Fruit fly (Drosophila melanogaster): ENCODE measurements around the gene Grip71.

Gene Grip71

dm6 chr2L:18694724-18695105, 13.9 kb upstream of the Grip71 start (continued):
- TF ChIP-seq CG18011 (GFP tag; optimal IDR thresholded peaks at IDR 0.05) (no peak), D19A (tag; optimal IDR thresholded peaks at IDR 0.05) (no peak), sna (GFP tag; IDR thresholded peaks at IDR 0.05; ENCODE audit: partially characterized antibody) (no peak), crol (GFP tag; IDR thresholded peaks at IDR 0.05) (no peak), pita (GFP tag; optimal IDR thresholded peaks at IDR 0.05) (no peak), CG9797 (GFP tag; optimal IDR thresholded peaks at IDR 0.05) (no peak), MBD-R2 (GFP tag; IDR thresholded peaks at IDR 0.05) (no peak), CG5953 (GFP tag; IDR thresholded peaks at IDR 0.05) (no peak), C15 (GFP tag; IDR thresholded peaks at IDR 0.05) (no peak), CG9215 (GFP tag; IDR thresholded peaks at IDR 0.05) (no peak), CG10543 (GFP tag; optimal IDR thresholded peaks at IDR 0.05) (no peak), gem (tag; optimal IDR thresholded peaks at IDR 0.05) (peak; percentile 76), ewg (GFP tag; optimal IDR thresholded peaks at IDR 0.05) (no peak), gce (GFP tag; IDR thresholded peaks at IDR 0.05) (no peak), CG12071 (GFP tag; optimal IDR thresholded peaks at IDR 0.05) (no peak), so (GFP tag; IDR thresholded peaks at IDR 0.05) (no peak), CG16863 (GFP tag; optimal IDR thresholded peaks at IDR 0.05) (peak; percentile 38), fd64A (GFP tag; optimal IDR thresholded peaks at IDR 0.05) (no peak), CG5180 (GFP tag; optimal IDR thresholded peaks at IDR 0.05) (no peak), gsb (GFP tag; IDR thresholded peaks at IDR 0.05) (no peak), tup (GFP tag; optimal IDR thresholded peaks at IDR 0.05) (no peak), Side (GFP tag; optimal IDR thresholded peaks at IDR 0.05) (no peak), CG7556 (GFP tag; optimal IDR thresholded peaks at IDR 0.05) (peak; percentile 24), E2f1 (GFP tag; IDR thresholded peaks at IDR 0.05) (no peak), CG14860 (GFP tag; IDR thresholded peaks at IDR 0.05; ENCODE audit: partially characterized antibody) (no peak), Lpt (GFP tag; optimal IDR thresholded peaks at IDR 0.05) (no peak), CG9727 (GFP tag; optimal IDR thresholded peaks at IDR 0.05) (no peak), Meics (GFP tag; optimal IDR thresholded peaks at IDR 0.05) (no peak), odd (GFP tag; optimal IDR thresholded peaks at IDR 0.05) (no peak), CG3847 (GFP tag; IDR thresholded peaks at IDR 0.05) (peak; percentile 40), ci (GFP tag; IDR thresholded peaks at IDR 0.05) (0 out of 3 replicates have a peak, but pooled peaks have one; percentile 39), z (GFP tag; IDR thresholded peaks at IDR 0.05) (no peak), CG14667 (GFP tag; IDR thresholded peaks at IDR 0.05) (0 out of 2 replicates have a peak, but pooled peaks have one; percentile 16), dpn (GFP tag; optimal IDR thresholded peaks at IDR 0.05) (peak in 1 of 2 experiments; percentile 31), CG16815 (GFP tag; optimal IDR thresholded peaks at IDR 0.05) (no peak), ash1 (GFP tag; optimal IDR thresholded peaks at IDR 0.05) (no peak), CG10565 (GFP tag; optimal IDR thresholded peaks at IDR 0.05) (no peak), sug (tag; optimal IDR thresholded peaks at IDR 0.05) (no peak), CG17361 (GFP tag; IDR thresholded peaks at IDR 0.05) (no peak; the same call in 2 of the 3 replicates), pzg (GFP tag; optimal IDR thresholded peaks at IDR 0.05) (no peak), hth (optimal IDR thresholded peaks at IDR 0.05) (no peak), CG12236 (GFP tag; optimal IDR thresholded peaks at IDR 0.05) (no peak), Ptx1 (GFP tag; IDR thresholded peaks at IDR 0.05) (peak; percentile 69), gfzf (GFP tag; optimal IDR thresholded peaks at IDR 0.05) (no peak), gcm (GFP tag; optimal IDR thresholded peaks at IDR 0.05) (no peak), CG6254 (GFP tag; optimal IDR thresholded peaks at IDR 0.05) (no peak), pan (optimal IDR thresholded peaks at IDR 0.05) (no peak), pan (GFP tag; optimal IDR thresholded peaks at IDR 0.05 in 1 of 2, IDR thresholded peaks at IDR 0.05 in 1 of 2) (no peak), MESR4 (GFP tag; optimal IDR thresholded peaks at IDR 0.05) (no peak), B-H2 (GFP tag; optimal IDR thresholded peaks at IDR 0.05) (no peak), CG33213 (GFP tag; optimal IDR thresholded peaks at IDR 0.05) (no peak), peb (GFP tag; IDR thresholded peaks at IDR 0.05) (no peak), sens (GFP tag) (peak; percentile 89)
